Worm (Caenorhabditis elegans): ENCODE measurements around the gene M7.12.

Gene M7.12

DNA sequence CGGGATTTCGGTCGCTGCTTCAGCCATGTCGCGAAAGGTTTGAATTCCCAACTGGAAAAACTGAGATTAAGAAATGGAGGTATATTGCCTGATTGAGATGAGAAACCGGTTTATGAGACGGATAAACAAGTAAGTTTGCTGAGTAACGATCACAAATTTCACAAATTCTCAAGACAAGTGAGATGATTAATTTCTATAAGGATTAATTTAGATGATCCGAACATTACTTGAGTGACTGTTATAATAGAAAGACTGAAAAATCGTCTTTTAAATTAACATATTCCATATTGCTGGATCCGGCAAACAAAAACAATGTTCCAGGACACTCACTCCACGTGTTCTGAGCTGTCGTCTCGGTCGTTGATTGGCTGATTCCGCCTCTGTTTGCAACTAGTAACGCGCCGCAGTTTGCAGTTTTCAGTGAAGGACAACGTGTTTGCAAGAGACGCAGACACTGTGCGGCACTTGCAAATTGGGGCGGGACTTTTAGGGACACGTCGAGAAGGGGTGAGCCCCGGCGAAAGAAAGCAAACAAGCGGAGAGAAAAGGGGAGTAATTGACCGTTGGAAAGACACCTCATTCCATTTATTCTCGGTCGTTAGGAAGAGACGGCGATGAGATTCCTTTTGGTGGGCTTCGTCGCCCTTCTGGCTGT, 21.2 kb upstream of the M7.12 start, which contains the start of the genes imp-2 and enpl-1:
Gene imp-2, minus strand, starts transcription at position 51 of the 655 bp plus-strand sequence.
Gene enpl-1, plus strand, starts transcription at position 462 of the 655 bp plus-strand sequence.
- TF ChIP-seq hlh-1 (tag; optimal IDR thresholded peaks at IDR 0.05) (peak; percentile 60), snpc-4 (tag; optimal IDR thresholded peaks at IDR 0.05) (no peak), ceh-39 (tag; optimal IDR thresholded peaks at IDR 0.05) (peak; percentile 85), mab-5 (tag; optimal IDR thresholded peaks at IDR 0.05) (no peak), lsy-2 (tag; optimal IDR thresholded peaks at IDR 0.05) (peak; percentile 87), ces-1 (GFP tag; optimal IDR thresholded peaks at IDR 0.05) (peak; percentile 88), M03D4.4 (tag; optimal IDR thresholded peaks at IDR 0.05) (peak; percentile 62), ham-2 (GFP tag; optimal IDR thresholded peaks at IDR 0.05) (peak; percentile 79), lin-13 (tag; optimal IDR thresholded peaks at IDR 0.05) (peak; percentile 88), flh-1 (GFP tag; optimal IDR thresholded peaks at IDR 0.05) (no peak), elt-3 (tag; optimal IDR thresholded peaks at IDR 0.05) (no peak), unc-39 (tag; optimal IDR thresholded peaks at IDR 0.05) (no peak), mep-1 (tag; optimal IDR thresholded peaks at IDR 0.05) (peak; percentile 93), unc-120 (tag; optimal IDR thresholded peaks at IDR 0.05; ENCODE audit: poor library complexity, severe bottlenecking) (peak; percentile 98), zip-8 (tag; optimal IDR thresholded peaks at IDR 0.05) (no peak), nhr-28 (tag; optimal IDR thresholded peaks at IDR 0.05) (no peak), sem-2 (GFP tag; optimal IDR thresholded peaks at IDR 0.05) (no peak), nhr-12 (tag; optimal IDR thresholded peaks at IDR 0.05) (no peak), unc-62 (GFP tag; optimal IDR thresholded peaks at IDR 0.05) (peak; percentile 31), elt-1 (tag; optimal IDR thresholded peaks at IDR 0.05; ENCODE audit: borderline replicate concordance, insufficient read depth) (no peak), nhr-76 (tag; optimal IDR thresholded peaks at IDR 0.05) (no peak), sptf-1 (tag; optimal IDR thresholded peaks at IDR 0.05) (peak; percentile 79), pha-4 (tag; optimal IDR thresholded peaks at IDR 0.05) (peak; percentile 73), tbx-8 (GFP tag; optimal IDR thresholded peaks at IDR 0.05) (no peak), cnd-1 (tag; optimal IDR thresholded peaks at IDR 0.05) (peak; percentile 58), ztf-11 (tag; optimal IDR thresholded peaks at IDR 0.05) (peak; percentile 18), ceh-43 (GFP tag; optimal IDR thresholded peaks at IDR 0.05) (peak; percentile 38), bed-3 (GFP tag; optimal IDR thresholded peaks at IDR 0.05) (no peak), ceh-83 (GFP tag; optimal IDR thresholded peaks at IDR 0.05) (no peak), nhr-2 (tag; optimal IDR thresholded peaks at IDR 0.05) (peak; percentile 57), lin-32 (GFP tag; optimal IDR thresholded peaks at IDR 0.05) (no peak), nhr-237 (tag; optimal IDR thresholded peaks at IDR 0.05) (peak; percentile 50), blmp-1 (tag; optimal IDR thresholded peaks at IDR 0.05) (no peak), drap-1 (GFP tag; optimal IDR thresholded peaks at IDR 0.05) (peak; percentile 60), mls-2 (tag; optimal IDR thresholded peaks at IDR 0.05) (peak; percentile 74)

DNA sequence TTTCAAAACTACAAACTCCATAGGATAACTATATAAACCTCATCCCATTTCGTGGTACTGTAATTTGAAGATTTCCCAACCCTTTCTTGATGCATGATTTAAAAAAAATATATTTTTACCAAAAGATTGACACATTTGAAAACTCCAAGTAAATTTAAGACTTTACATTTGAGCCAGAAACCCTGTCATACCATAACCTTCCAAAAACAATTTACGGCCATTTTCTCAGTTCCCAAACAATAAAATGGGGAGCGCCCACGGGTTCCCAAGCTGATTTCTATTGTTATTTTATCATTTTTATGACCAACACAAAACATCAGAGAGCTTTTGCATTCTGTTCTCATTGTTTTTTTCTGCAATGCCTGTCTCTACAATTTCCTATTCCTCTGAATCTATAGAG, 14.9 kb upstream of the M7.12 start, which contains the start of gene clc-9:
Gene clc-9, plus strand, starts transcription at position 301 of the 400 bp plus-strand sequence.
- TF ChIP-seq nhr-12 (tag; optimal IDR thresholded peaks at IDR 0.05) = no peak
- no peak for TF ChIP-seq nhr-76 (tag; optimal IDR thresholded peaks at IDR 0.05)
- TF ChIP-seq sptf-1 (tag; optimal IDR thresholded peaks at IDR 0.05) = no peak
- no peak for TF ChIP-seq pha-4 (tag; optimal IDR thresholded peaks at IDR 0.05)
- no peak for TF ChIP-seq ces-1 (GFP tag; optimal IDR thresholded peaks at IDR 0.05)
- no peak for TF ChIP-seq elt-3 (tag; optimal IDR thresholded peaks at IDR 0.05)
- no peak for TF ChIP-seq ceh-43 (GFP tag; optimal IDR thresholded peaks at IDR 0.05)
- no peak for TF ChIP-seq lsy-2 (tag; optimal IDR thresholded peaks at IDR 0.05)
- no peak for TF ChIP-seq mls-2 (tag; optimal IDR thresholded peaks at IDR 0.05)
- TF ChIP-seq sem-2 (GFP tag; optimal IDR thresholded peaks at IDR 0.05) = no peak
- no peak for TF ChIP-seq elt-1 (tag; optimal IDR thresholded peaks at IDR 0.05; ENCODE audit: borderline replicate concordance, insufficient read depth)
- no peak for TF ChIP-seq ceh-39 (tag; optimal IDR thresholded peaks at IDR 0.05)
- no peak for TF ChIP-seq bed-3 (GFP tag; optimal IDR thresholded peaks at IDR 0.05)
- TF ChIP-seq mab-5 (tag; optimal IDR thresholded peaks at IDR 0.05) = no peak
- TF ChIP-seq snpc-4 (tag; optimal IDR thresholded peaks at IDR 0.05) = no peak
- no peak for TF ChIP-seq flh-1 (GFP tag; optimal IDR thresholded peaks at IDR 0.05)
- no peak for TF ChIP-seq ceh-83 (GFP tag; optimal IDR thresholded peaks at IDR 0.05)
- no peak for TF ChIP-seq nhr-237 (tag; optimal IDR thresholded peaks at IDR 0.05)
- no peak for TF ChIP-seq ham-2 (GFP tag; optimal IDR thresholded peaks at IDR 0.05)

DNA sequence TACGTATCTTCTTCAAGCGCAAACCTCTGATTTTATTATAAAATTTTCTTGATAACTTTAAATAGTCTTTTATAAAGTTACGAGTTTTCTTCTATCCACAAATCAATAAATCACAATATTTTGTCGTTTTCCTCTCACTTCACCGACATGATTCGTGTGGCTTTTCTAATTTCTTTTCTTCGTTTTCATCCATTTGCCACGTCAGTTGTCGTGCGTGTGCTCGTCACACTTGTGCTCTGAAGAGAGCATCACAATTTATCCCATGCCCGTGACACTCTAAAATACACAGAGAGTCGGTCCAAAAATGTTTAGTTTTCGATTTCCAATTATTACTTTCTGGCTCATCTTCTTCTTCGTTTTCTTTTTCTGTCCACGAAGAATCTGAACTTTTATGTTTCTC, 14.1 kb upstream of the M7.12 start:
- TF ChIP-seq hlh-1 (tag; optimal IDR thresholded peaks at IDR 0.05) (peak; percentile 75), bed-3 (GFP tag; optimal IDR thresholded peaks at IDR 0.05) (no peak)

Data from whole organism, mixed stage, embryonic.